6 worm cellular contexts compared by ENCODE assay signal in genomic region chrIV:13008405-13009208, ce11.
TF ChIP-seq lines count a peak whose summit lies in the region.

TSS of gene mbk-2 (plus strand) at chrIV:13009158.

TF ChIP-seq in whole organism, L1 larva, 84 proteins besides CTCF, POLR2A, EP300 and RAD21:
- TF ChIP-seq nhr-76 (tag; optimal IDR thresholded peaks at IDR 0.05; lab: Kevin White, UChicago) (no peak), swsn-7 (tag; optimal IDR thresholded peaks at IDR 0.05; lab: Kevin White, UChicago) (no peak), efl-1 (optimal IDR thresholded peaks at IDR 0.05; lab: Kevin White, UChicago) (no peak), efl-1 (GFP tag; optimal IDR thresholded peaks at IDR 0.05 in 1 of 2; lab: Kevin White, UChicago) (peak in 1 of 2 experiments; percentile 86), lin-14 (GFP tag; optimal IDR thresholded peaks at IDR 0.05; lab: Kevin White, UChicago) (peak; percentile 13), elt-2 (tag; optimal IDR thresholded peaks at IDR 0.05; lab: Kevin White, UChicago) (peak; percentile 89), mdl-1 (tag; optimal IDR thresholded peaks at IDR 0.05; lab: Kevin White, UChicago) (no peak)

TF ChIP-seq in whole organism, L2 larva, 48 proteins besides CTCF, POLR2A, EP300 and RAD21:
- TF ChIP-seq fos-1 (tag; optimal IDR thresholded peaks at IDR 0.05; lab: Kevin White, UChicago): peak; percentile 6
- TF ChIP-seq gmeb-1 (tag; optimal IDR thresholded peaks at IDR 0.05; lab: Kevin White, UChicago): no peak
- peak; percentile 57 for TF ChIP-seq sma-9 (GFP tag; optimal IDR thresholded peaks at IDR 0.05; lab: Kevin White, UChicago)
- no peak for TF ChIP-seq sma-9 (tag; optimal IDR thresholded peaks at IDR 0.05; lab: Kevin White, UChicago)
- peak; percentile 3 for TF ChIP-seq crh-2 (tag; optimal IDR thresholded peaks at IDR 0.05; lab: Kevin White, UChicago)
TF ChIP-seq in whole organism, L2 larva: peak in this region for 3.

TF ChIP-seq in whole organism, L3 larva, 47 proteins besides CTCF, POLR2A, EP300 and RAD21:
- TF ChIP-seq nhr-25 (tag; optimal IDR thresholded peaks at IDR 0.05; lab: Kevin White, UChicago) (no peak), fkh-10 (GFP tag; optimal IDR thresholded peaks at IDR 0.05; lab: Kevin White, UChicago) (no peak), pqm-1 (tag; optimal IDR thresholded peaks at IDR 0.05; lab: Kevin White, UChicago) (peak; percentile 66), elt-2 (tag; optimal IDR thresholded peaks at IDR 0.05; lab: Kevin White, UChicago) (peak; percentile 77)

TF ChIP-seq in whole organism, L4 larva, 104 proteins besides CTCF, POLR2A, EP300 and RAD21:
- TF ChIP-seq hlh-11 (tag; optimal IDR thresholded peaks at IDR 0.05; lab: Kevin White, UChicago) (peak; percentile 58), hlh-30 (tag; optimal IDR thresholded peaks at IDR 0.05; lab: Kevin White, UChicago; ENCODE audit: insufficient read depth) (peak; percentile 9), dmd-6 (GFP tag; IDR thresholded peaks at IDR 0.05; lab: Robert Waterston, UW) (peak; percentile 7; the same call in 1 of the 2 replicates), F49E8.2 (tag; optimal IDR thresholded peaks at IDR 0.05; lab: Kevin White, UChicago; ENCODE audit: borderline replicate concordance) (no peak), php-3 (GFP tag; IDR thresholded peaks at IDR 0.05; lab: Robert Waterston, UW) (peak; percentile 72), duxl-1 (tag; optimal IDR thresholded peaks at IDR 0.05; lab: Kevin White, UChicago; ENCODE audit: poor library complexity) (no peak), nhr-28 (tag; optimal IDR thresholded peaks at IDR 0.05; lab: Kevin White, UChicago) (peak; percentile 45), lin-15B (tag; optimal IDR thresholded peaks at IDR 0.05; lab: Kevin White, UChicago) (no peak), dve-1 (tag; optimal IDR thresholded peaks at IDR 0.05; lab: Kevin White, UChicago; ENCODE audit: insufficient read depth) (peak; percentile 58), daf-16 (GFP tag; optimal IDR thresholded peaks at IDR 0.05; lab: Kevin White, UChicago) (no peak), daf-16 (tag; optimal IDR thresholded peaks at IDR 0.05; lab: Kevin White, UChicago) (peak; percentile 76), nhr-76 (tag; optimal IDR thresholded peaks at IDR 0.05; lab: Kevin White, UChicago) (no peak), pqm-1 (tag; optimal IDR thresholded peaks at IDR 0.05; lab: Kevin White, UChicago) (peak; percentile 38), aha-1 (tag; lab: Kevin White, UChicago) (peak; percentile 58)
TF ChIP-seq in whole organism, L4 larva: peak in this region for 9.

TF ChIP-seq in whole organism, late embryonic, 69 proteins besides CTCF, POLR2A, EP300 and RAD21:
- TF ChIP-seq pha-4 (tag; optimal IDR thresholded peaks at IDR 0.05; lab: Kevin White, UChicago): no peak
- peak; percentile 53 for TF ChIP-seq elt-2 (tag; optimal IDR thresholded peaks at IDR 0.05; lab: Kevin White, UChicago)
TF ChIP-seq in whole organism, late embryonic: peak in this region for 1.

TF ChIP-seq in whole organism, young adult, 124 proteins besides CTCF, POLR2A, EP300 and RAD21:
- TF ChIP-seq cebp-1 (GFP tag; IDR thresholded peaks at IDR 0.05; lab: Robert Waterston, UW) (no peak), cebp-1 (tag; optimal IDR thresholded peaks at IDR 0.05; lab: Kevin White, UChicago) (no peak), nhr-80 (tag; optimal IDR thresholded peaks at IDR 0.05; lab: Kevin White, UChicago) (peak; percentile 16)
